Fruit fly (Drosophila melanogaster) whole organism, adult: Measurements from ENCODE around the gene PpD6.

Experiments used
- CG11617 ChIP-seq: fragments of 200-800 bp; sonication (Bioruptor generic); optimal IDR thresholded peaks from 2 replicates; lab custom pipeline; 2017; ENCODE audit warnings: mild to moderate bottlenecking, missing biosample characterization, missing genetic modification reagents, missing genetic modification characterization
- CG14711 ChIP-seq: fragments of 200-800 bp; sonication (Bioruptor generic); optimal IDR thresholded peaks from 2 replicates; lab custom pipeline; 2018; ENCODE audit warnings: missing biosample characterization, mild to moderate bottlenecking, missing genetic modification characterization, moderate library complexity
- CG33017 ChIP-seq: fragments of 200-800 bp; sonication (Bioruptor generic); optimal IDR thresholded peaks from 2 replicates; lab custom pipeline; 2018; ENCODE audit warnings: missing biosample characterization, mild to moderate bottlenecking, missing genetic modification characterization, moderate library complexity
- CG7045 ChIP-seq: fragments of 200-800 bp; sonication (Bioruptor generic); optimal IDR thresholded peaks from 2 replicates; lab custom pipeline; 2017; ENCODE audit warnings: missing biosample characterization, mild to moderate bottlenecking, missing genetic modification characterization
- bab1 ChIP-seq: fragments of 200-800 bp; sonication (Bioruptor generic); optimal IDR thresholded peaks from 3 replicates; lab custom pipeline; 2019; ENCODE audit warnings: missing biosample characterization, mild to moderate bottlenecking, missing genetic modification characterization, moderate library complexity
- cnc ChIP-seq, 2 experiments: fragments of >200 bp; optimal IDR thresholded peaks; 2 replicates each; lab custom pipeline; 2017
- kay ChIP-seq: fragments of 200-800 bp; sonication (Bioruptor generic); peaks from one replicate; lab custom pipeline; 2016; ENCODE audit warnings: missing biosample characterization, missing genetic modification characterization, borderline replicate concordance
- ovo ChIP-seq: fragments of 200-800 bp; sonication (Bioruptor generic); optimal IDR thresholded peaks from 2 replicates; lab custom pipeline; 2016; ENCODE audit warnings: missing biosample characterization, missing genetic modification characterization
- tj ChIP-seq: fragments of 200-800 bp; sonication (Bioruptor generic); optimal IDR thresholded peaks from 3 replicates; lab custom pipeline; 2017; ENCODE audit warnings: missing biosample characterization, mild to moderate bottlenecking, missing genetic modification characterization, moderate library complexity
- toe ChIP-seq: fragments of 200-800 bp; sonication (Bioruptor generic); optimal IDR thresholded peaks from 2 replicates; lab custom pipeline; 2016; ENCODE audit warnings: missing biosample characterization, missing genetic modification characterization

- no peak for TF ChIP-seq CG11617 (GFP tag; lab: Kevin White, UChicago)
- TF ChIP-seq cnc (optimal IDR thresholded peaks at IDR 0.05; lab: Kevin White, UChicago) = no peak
- no peak for TF ChIP-seq kay (GFP tag; lab: Kevin White, UChicago)
- no peak for TF ChIP-seq ovo
- TF ChIP-seq tj (GFP tag; lab: Kevin White, UChicago) = no peak
- no peak for TF ChIP-seq CG14711 (tag; lab: Kevin White, UChicago)
- TF ChIP-seq CG7045 (GFP tag; lab: Kevin White, UChicago) = no peak
- no peak for TF ChIP-seq bab1 (GFP tag; lab: Kevin White, UChicago)
- TF ChIP-seq CG33017 (tag; lab: Kevin White, UChicago) = no peak
- no peak for TF ChIP-seq toe
Observed at dm6 chr2L:3092535-3092934, 16.9 kb upstream of the PpD6 start.
